Fruit fly (Drosophila melanogaster): ENCODE data around the gene CG18787.

DNA sequence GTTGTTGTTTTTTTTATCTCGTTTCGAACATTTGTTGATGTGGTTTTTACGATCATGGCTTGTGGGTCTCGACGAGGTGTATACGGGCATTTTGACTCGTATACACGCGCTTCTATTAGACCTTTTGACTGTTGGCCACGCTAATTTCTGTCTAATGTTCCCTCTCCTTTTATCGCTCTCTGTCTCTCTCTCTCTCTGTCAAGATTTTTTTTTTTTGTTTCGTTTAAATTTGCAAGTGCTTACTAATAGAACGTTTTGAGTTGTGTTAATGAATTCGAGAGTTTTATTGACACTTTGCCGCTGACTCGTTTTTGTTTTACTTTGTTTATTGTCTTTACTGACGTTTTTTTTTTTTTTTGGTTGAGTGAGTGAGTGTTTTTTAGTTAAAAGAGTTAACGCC, 28.8 kb downstream of the CG18787 start:
- TF ChIP-seq CG8159 (tag; optimal IDR thresholded peaks at IDR 0.05) (no peak), CG14655 (GFP tag; optimal IDR thresholded peaks at IDR 0.05) (no peak), CG15710 (tag; optimal IDR thresholded peaks at IDR 0.05) (no peak), Pif1A (GFP tag; optimal IDR thresholded peaks at IDR 0.05) (no peak), CG8301 (tag; optimal IDR thresholded peaks at IDR 0.05) (no peak), CG32121 (GFP tag; IDR thresholded peaks at IDR 0.05) (no peak), CG34367 (tag; optimal IDR thresholded peaks at IDR 0.05) (no peak), rn (GFP tag; IDR thresholded peaks at IDR 0.05) (no peak), CG12605 (GFP tag; IDR thresholded peaks at IDR 0.05) (no peak), Ets98B (GFP tag; IDR thresholded peaks at IDR 0.05) (no peak), gl (tag; optimal IDR thresholded peaks at IDR 0.05) (no peak), D1 (tag; optimal IDR thresholded peaks at IDR 0.05) (no peak)

Data from whole organism, pupa.